Worm (Caenorhabditis elegans) whole organism, L1 larva: Measurements from ENCODE around the gene pen-2.
A peak's percentile ranks its signal among the peaks of the same experiment; 100 is the strongest.

ENCODE experiments used
- C04F5.9 ChIP-seq: sonication (generic microtip); optimal IDR thresholded peaks from 2 replicates; lab custom pipeline; 2016; ENCODE audit warnings: missing genetic modification characterization, missing compliant biosample characterization
- C34B4.2 ChIP-seq: sonication (generic microtip); optimal IDR thresholded peaks from 2 replicates; lab custom pipeline; 2017; ENCODE audit warnings: mild to moderate bottlenecking, missing genetic modification characterization, missing compliant biosample characterization
- F16B12.6 ChIP-seq: fragments of 150-350 bp; optimal IDR thresholded peaks from 2 replicates; lab custom pipeline; 2014; ENCODE audit warnings: missing biosample characterization, missing genetic modification characterization
- aha-1 ChIP-seq: fragments of 150-350 bp; optimal IDR thresholded peaks from 2 replicates; lab custom pipeline; 2014; ENCODE audit warnings: missing biosample characterization, missing genetic modification characterization
- alr-1 ChIP-seq: fragments of 200-800 bp; sonication (Bioruptor generic); optimal IDR thresholded peaks from 2 replicates; lab custom pipeline; 2018; ENCODE audit warnings: borderline replicate concordance, mild to moderate bottlenecking, missing genetic modification characterization, missing compliant biosample characterization
- aly-2 ChIP-seq: fragments of 150-350 bp; optimal IDR thresholded peaks from 2 replicates; lab custom pipeline; 2014; ENCODE audit warnings: missing biosample characterization, missing genetic modification characterization
- ama-1 ChIP-seq: fragments of 150-350 bp; optimal IDR thresholded peaks from 2 replicates; lab custom pipeline; 2014
- blmp-1 ChIP-seq: fragments of 150-350 bp; optimal IDR thresholded peaks from 2 replicates; lab custom pipeline; 2014; ENCODE audit warnings: missing biosample characterization, missing genetic modification characterization
- ceh-63 ChIP-seq: fragments of 200-800 bp; sonication (Bioruptor generic); optimal IDR thresholded peaks from 2 replicates; lab custom pipeline; 2018; ENCODE audit warnings: mild to moderate bottlenecking, missing genetic modification characterization, missing compliant biosample characterization
- ceh-8 ChIP-seq: fragments of 200-800 bp; sonication (Bioruptor generic); optimal IDR thresholded peaks from 2 replicates; lab custom pipeline; 2018; ENCODE audit warnings: mild to moderate bottlenecking, missing genetic modification characterization, moderate library complexity, missing compliant biosample characterization
- ceh-90 ChIP-seq: sonication (generic microtip); optimal IDR thresholded peaks from 2 replicates; lab custom pipeline; 2016; ENCODE audit warnings: missing genetic modification characterization, missing compliant biosample characterization
- ces-1 ChIP-seq: fragments of 150-350 bp; optimal IDR thresholded peaks from 2 replicates; lab custom pipeline; 2014; ENCODE audit warnings: missing biosample characterization, missing genetic modification reagents, missing genetic modification characterization
- efl-1 ChIP-seq, 4 experiments: fragments of 150-350 bp; optimal IDR thresholded peaks in 3 of 4; peaks in 1 of 4; 1 replicate in 1 of 4; 2 replicates in 3 of 4; lab custom pipeline; 2014; ENCODE audit warnings: missing biosample characterization in 2 of 4, missing genetic modification characterization in 2 of 4, missing genetic modification reagents in 2 of 4
- efl-3 ChIP-seq: fragments of 200-800 bp; sonication (Bioruptor generic); optimal IDR thresholded peaks from 2 replicates; lab custom pipeline; 2018; ENCODE audit warnings: mild to moderate bottlenecking, missing genetic modification characterization, missing compliant biosample characterization
- egl-13 ChIP-seq: sonication (generic microtip); optimal IDR thresholded peaks from 2 replicates; lab custom pipeline; 2016; ENCODE audit warnings: missing genotype, missing genetic modification reagents, missing genetic modification characterization, missing compliant biosample characterization
- elt-3 ChIP-seq, 6 experiments: fragments of 150-350 bp in 1 of 6; sonication (generic microtip); optimal IDR thresholded peaks; 2 replicates each; lab custom pipeline; 2017 to 2018; ENCODE audit warnings: missing biosample characterization in 6 of 6, missing genetic modification characterization in 6 of 6, inconsistent platforms in 1 of 6
- fos-1 ChIP-seq: fragments of 150-350 bp; optimal IDR thresholded peaks from 2 replicates; lab custom pipeline; 2014; ENCODE audit warnings: missing biosample characterization, missing genetic modification characterization
- isw-1 ChIP-seq: fragments of 200-800 bp; sonication (Bioruptor generic); IDR thresholded peaks from 2 replicates; pipeline ENCODE4 v1.3.6; 2022; ENCODE audit warnings: missing genetic modification characterization, missing compliant biosample characterization
- jun-1 ChIP-seq: fragments of 150-350 bp; optimal IDR thresholded peaks from 2 replicates; lab custom pipeline; 2014; ENCODE audit warnings: missing biosample characterization, missing genetic modification reagents, missing genetic modification characterization
- lin-14 ChIP-seq: fragments of 200-800 bp; sonication (Bioruptor generic); optimal IDR thresholded peaks from 2 replicates; lab custom pipeline; 2018; ENCODE audit warnings: mild to moderate bottlenecking, missing genetic modification characterization, moderate library complexity, missing compliant biosample characterization
- lin-35 ChIP-seq, 2 experiments: fragments of 150-350 bp; optimal IDR thresholded peaks; 2 replicates each; lab custom pipeline; 2014; ENCODE audit warnings: missing biosample characterization in 2 of 2, missing genetic modification characterization in 2 of 2, missing genetic modification reagents in 2 of 2
- mab-9 ChIP-seq: fragments of 200-800 bp; sonication (Bioruptor generic); IDR thresholded peaks from 2 replicates; pipeline ENCODE4 v1.3.6; 2022; ENCODE audit warnings: missing genetic modification reagents, missing genetic modification characterization, missing compliant biosample characterization
- mep-1 ChIP-seq: fragments of 150-350 bp; optimal IDR thresholded peaks from 2 replicates; lab custom pipeline; 2014; ENCODE audit warnings: missing biosample characterization, missing genetic modification characterization
- nhr-11 ChIP-seq: fragments of 150-350 bp; optimal IDR thresholded peaks from 2 replicates; lab custom pipeline; 2014; ENCODE audit warnings: missing biosample characterization, missing genetic modification characterization
- nhr-19 ChIP-seq: fragments of 200-800 bp; sonication (Bioruptor generic); conservative IDR thresholded peaks from 2 replicates; pipeline ENCODE4 v1.3.6; 2022; ENCODE audit warnings: missing genetic modification characterization, missing compliant biosample characterization
- nhr-237 ChIP-seq: fragments of 150-350 bp; optimal IDR thresholded peaks from 2 replicates; lab custom pipeline; 2014; ENCODE audit warnings: missing biosample characterization, missing genetic modification characterization
- nhr-28 ChIP-seq: fragments of 150-350 bp; optimal IDR thresholded peaks from 2 replicates; lab custom pipeline; 2014; ENCODE audit warnings: missing biosample characterization, missing genetic modification characterization
- nhr-71 ChIP-seq: sonication (generic microtip); optimal IDR thresholded peaks from 2 replicates; lab custom pipeline; 2016; ENCODE audit warnings: mild to moderate bottlenecking, missing genetic modification characterization, moderate library complexity, missing compliant biosample characterization
- nhr-85 ChIP-seq: sonication (generic microtip); peaks from one replicate; lab custom pipeline; 2016; ENCODE audit warnings: missing genetic modification characterization, inconsistent platforms, missing compliant biosample characterization
- pag-3 ChIP-seq: sonication (generic microtip); optimal IDR thresholded peaks from 2 replicates; lab custom pipeline; 2017; ENCODE audit warnings: missing genetic modification characterization, mild to moderate bottlenecking, missing compliant biosample characterization, antibody characterized with exemption, borderline replicate concordance; ENCODE audit not compliant: insufficient read depth
- pax-3 ChIP-seq: fragments of 200-800 bp; sonication (Bioruptor generic); optimal IDR thresholded peaks from 2 replicates; lab custom pipeline; 2018; ENCODE audit warnings: mild to moderate bottlenecking, missing genetic modification characterization, moderate library complexity, missing compliant biosample characterization
- pqm-1 ChIP-seq: sonication (generic microtip); optimal IDR thresholded peaks from 3 replicates; lab custom pipeline; 2017; ENCODE audit warnings: missing biosample characterization, missing genetic modification characterization
- snpc-4 ChIP-seq: fragments of 150-350 bp; optimal IDR thresholded peaks from 2 replicates; lab custom pipeline; 2014; ENCODE audit warnings: missing biosample characterization, missing genetic modification characterization
- snu-23 ChIP-seq: sonication (generic microtip); optimal IDR thresholded peaks from 2 replicates; lab custom pipeline; 2016; ENCODE audit warnings: missing genetic modification characterization, missing compliant biosample characterization
- sptf-1 ChIP-seq: fragments of 150-350 bp; optimal IDR thresholded peaks from 2 replicates; lab custom pipeline; 2014; ENCODE audit warnings: missing biosample characterization, missing genetic modification characterization
- swsn-7 ChIP-seq: sonication (generic microtip); optimal IDR thresholded peaks from 2 replicates; lab custom pipeline; 2016; ENCODE audit warnings: missing genetic modification characterization, missing compliant biosample characterization
- unc-130 ChIP-seq: fragments of 150-350 bp; optimal IDR thresholded peaks from 2 replicates; lab custom pipeline; 2017; ENCODE audit warnings: missing biosample characterization, missing genetic modification characterization, inconsistent platforms
- unc-62 ChIP-seq: fragments of 150-350 bp; optimal IDR thresholded peaks from 2 replicates; lab custom pipeline; 2014; ENCODE audit warnings: missing biosample characterization, missing genetic modification reagents, missing genetic modification characterization
- xbp-1 ChIP-seq: sonication (generic microtip); optimal IDR thresholded peaks from 2 replicates; lab custom pipeline; 2016; ENCODE audit warnings: missing genetic modification characterization, missing compliant biosample characterization
- zag-1 ChIP-seq: fragments of 150-350 bp; optimal IDR thresholded peaks from 2 replicates; lab custom pipeline; 2014; ENCODE audit warnings: missing biosample characterization, missing genetic modification characterization
- zip-4 ChIP-seq: fragments of 200-800 bp; sonication (Bioruptor generic); optimal IDR thresholded peaks from 2 replicates; lab custom pipeline; 2018; ENCODE audit warnings: mild to moderate bottlenecking, missing genetic modification characterization, moderate library complexity, missing compliant biosample characterization
- ztf-4 ChIP-seq: fragments of 150-350 bp; optimal IDR thresholded peaks from 2 replicates; lab custom pipeline; 2014; ENCODE audit warnings: missing biosample characterization, missing genetic modification characterization

The pen-2 gene

ce11 chrIII:11371688-11372087 lies 28.6 kb downstream of the pen-2 start, which contains the start of gene tba-7:
Gene tba-7 (minus strand): TSS chrIII:11371788.
- TF ChIP-seq C34B4.2 (tag; lab: Kevin White, UChicago) (no peak), fos-1 (tag; lab: Kevin White, UChicago) (no peak), ces-1 (GFP tag; lab: Kevin White, UChicago) (no peak), pax-3 (no peak), alr-1 (no peak), aha-1 (tag; lab: Kevin White, UChicago) (no peak), pag-3 (tag; lab: Kevin White, UChicago) (no peak), pqm-1 (tag; lab: Kevin White, UChicago) (no peak), ceh-90 (tag; lab: Kevin White, UChicago) (no peak), xbp-1 (tag; lab: Kevin White, UChicago) (no peak), lin-14 (GFP tag; lab: Kevin White, UChicago) (no peak), ztf-4 (tag; lab: Kevin White, UChicago) (no peak)

DNA sequence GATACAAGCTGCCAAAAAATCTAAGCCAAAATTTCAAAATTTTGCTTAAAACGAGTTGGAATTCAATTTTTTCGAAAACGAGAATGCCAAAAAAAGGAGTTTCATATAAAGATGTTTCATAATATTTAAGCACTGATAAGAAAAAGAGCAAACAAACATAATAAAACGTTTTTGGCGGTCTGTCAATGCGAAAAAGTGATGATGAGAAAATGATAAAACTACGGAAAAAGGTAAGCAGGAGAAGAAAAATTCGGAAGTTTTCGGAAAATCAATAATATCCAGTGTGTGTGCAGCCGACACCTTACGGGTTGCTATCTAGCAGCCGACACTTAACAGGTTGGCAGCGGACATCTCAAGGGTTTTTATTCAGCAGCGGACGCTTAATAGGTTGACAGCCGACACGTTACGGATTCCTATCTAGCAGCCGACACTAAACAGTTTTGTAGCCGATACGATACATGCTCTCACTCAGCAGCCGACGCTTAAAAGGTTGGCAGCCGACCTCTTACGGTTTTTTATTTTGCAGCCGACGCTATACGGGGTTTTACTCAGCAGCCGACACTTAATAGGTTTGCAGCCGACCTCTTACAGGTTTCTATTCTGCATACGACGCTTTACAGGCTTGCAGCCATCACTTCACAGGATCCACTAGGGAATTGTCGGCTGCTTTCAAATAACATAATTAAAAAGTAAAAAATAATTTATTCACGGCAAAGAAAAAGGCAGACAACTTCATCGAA lies 29.2 kb downstream of the pen-2 start:
- TF ChIP-seq snpc-4 (tag; lab: Kevin White, UChicago): peak; percentile 89
- TF ChIP-seq nhr-28 (tag; lab: Kevin White, UChicago): no peak
- no peak for TF ChIP-seq unc-62 (GFP tag; lab: Kevin White, UChicago)
- TF ChIP-seq jun-1: no peak
- TF ChIP-seq efl-3 (GFP tag; lab: Kevin White, UChicago): no peak
- no peak for TF ChIP-seq efl-1 (optimal IDR thresholded peaks at IDR 0.05; lab: Kevin White, UChicago)
- TF ChIP-seq efl-1 (GFP tag; optimal IDR thresholded peaks at IDR 0.05 in 1 of 2; lab: Kevin White, UChicago): peak in 1 of 2 experiments; percentile 84

DNA sequence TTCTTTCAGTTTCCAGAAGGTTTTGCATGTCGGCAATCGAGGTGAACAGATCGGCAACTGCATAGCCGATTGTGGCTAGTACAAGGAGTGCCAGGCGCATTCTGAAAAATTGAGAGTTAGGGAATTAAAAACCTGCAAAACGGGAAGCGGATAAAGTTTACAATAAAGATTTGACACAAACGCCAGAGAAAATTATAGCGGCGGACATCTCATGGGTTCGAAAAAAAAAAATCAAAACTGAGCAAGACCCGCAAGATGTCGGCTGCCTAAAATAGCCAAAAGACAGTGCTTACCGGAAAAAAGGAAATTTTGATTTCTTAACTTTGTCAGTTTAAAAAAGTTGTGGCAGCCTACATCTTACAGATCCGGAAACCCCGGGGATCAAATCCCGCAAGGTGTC lies 34.8 kb downstream of the pen-2 start, which contains the start of gene dpy-18:
Gene dpy-18 (minus strand): TSS at position 101 of the 400 bp plus-strand sequence.
- TF ChIP-seq unc-130 (tag; lab: Kevin White, UChicago) (no peak), mab-9 (GFP tag; lab: Robert Waterston, UW) (no peak), mep-1 (tag; lab: Kevin White, UChicago) (no peak), nhr-71 (tag; lab: Kevin White, UChicago) (no peak), ces-1 (GFP tag; lab: Kevin White, UChicago) (no peak)

- TF ChIP-seq elt-3 (tag; optimal IDR thresholded peaks at IDR 0.05; lab: Kevin White, UChicago): no peak
- peak; percentile 74 for TF ChIP-seq snpc-4 (tag; lab: Kevin White, UChicago)
- no peak for TF ChIP-seq egl-13 (tag; lab: Kevin White, UChicago)
- TF ChIP-seq ceh-8 (GFP tag; lab: Kevin White, UChicago): no peak
- peak; percentile 88 for TF ChIP-seq blmp-1 (tag; lab: Kevin White, UChicago)
- TF ChIP-seq efl-1 (optimal IDR thresholded peaks at IDR 0.05; lab: Kevin White, UChicago): no peak
- TF ChIP-seq efl-1 (GFP tag; optimal IDR thresholded peaks at IDR 0.05 in 1 of 2; lab: Kevin White, UChicago): peak in 1 of 2 experiments; percentile 32
- TF ChIP-seq ztf-4 (tag; lab: Kevin White, UChicago): no peak
- TF ChIP-seq ceh-63 (GFP tag; lab: Kevin White, UChicago): no peak
- no peak for TF ChIP-seq ces-1 (GFP tag; lab: Kevin White, UChicago)
- no peak for TF ChIP-seq pax-3
- TF ChIP-seq ama-1 (lab: Kevin White, UChicago): no peak
- TF ChIP-seq aly-2 (tag; lab: Kevin White, UChicago): no peak
- no peak for TF ChIP-seq nhr-85
- TF ChIP-seq snu-23: no peak
- TF ChIP-seq swsn-7 (tag; lab: Kevin White, UChicago): no peak
- TF ChIP-seq xbp-1 (tag; lab: Kevin White, UChicago): peak; percentile 82
- TF ChIP-seq unc-130 (tag; lab: Kevin White, UChicago): no peak
- TF ChIP-seq mep-1 (tag; lab: Kevin White, UChicago): no peak
- peak; percentile 17 for TF ChIP-seq lin-14 (GFP tag; lab: Kevin White, UChicago)
- no peak for TF ChIP-seq zip-4
- TF ChIP-seq F16B12.6 (tag; lab: Kevin White, UChicago): no peak
- no peak for TF ChIP-seq nhr-19
- no peak for TF ChIP-seq zag-1
- no peak for TF ChIP-seq nhr-237 (tag; lab: Kevin White, UChicago)
- TF ChIP-seq nhr-11: no peak
- no peak for TF ChIP-seq C04F5.9
- TF ChIP-seq isw-1 (GFP tag; lab: Robert Waterston, UW): no peak
- TF ChIP-seq lin-35 (GFP tag; optimal IDR thresholded peaks at IDR 0.05; lab: Kevin White, UChicago): no peak
- no peak for TF ChIP-seq C34B4.2 (tag; lab: Kevin White, UChicago)
- no peak for TF ChIP-seq efl-3 (GFP tag; lab: Kevin White, UChicago)
- TF ChIP-seq sptf-1 (tag; lab: Kevin White, UChicago): no peak
Observed at ce11 chrIII:11378450-11378849, 35.3 kb downstream of the pen-2 start.
